Fruit fly (Drosophila melanogaster) whole organism, embryonic: ENCODE results near the gene Hsp60B.
A peak's percentile ranks its signal among the peaks of the same experiment; 100 is the strongest.

ENCODE experiments used
- Atf-2 ChIP-seq: fragments of 200-800 bp; sonication (Bioruptor generic); optimal IDR thresholded peaks from 2 replicates; lab custom pipeline; 2016; ENCODE audit warnings: missing biosample characterization, missing genetic modification characterization
- Atf3 ChIP-seq: fragments of 200-800 bp; sonication (Bioruptor generic); optimal IDR thresholded peaks from 3 replicates; lab custom pipeline; 2016; ENCODE audit warnings: missing biosample characterization, missing genetic modification characterization
- Bgb ChIP-seq: fragments of 200-800 bp; sonication (Bioruptor generic); IDR thresholded peaks from 2 replicates; pipeline ENCODE4 v1.3.6; 2022; ENCODE audit warnings: missing biosample characterization, missing genetic modification characterization; ENCODE audit not compliant: partially characterized antibody
- CG11093 ChIP-seq: fragments of 200-800 bp; sonication (Bioruptor generic); IDR thresholded peaks from 3 replicates; pipeline ENCODE4 v1.3.6; 2022; ENCODE audit warnings: missing biosample characterization, missing genetic modification characterization
- CG11723 ChIP-seq: fragments of 200-800 bp; sonication (Bioruptor generic); optimal IDR thresholded peaks from 2 replicates; lab custom pipeline; 2017; ENCODE audit warnings: missing biosample characterization, mild to moderate bottlenecking, missing genetic modification characterization
- CG12219 ChIP-seq: fragments of 200-800 bp; sonication (Bioruptor generic); optimal IDR thresholded peaks from 3 replicates; lab custom pipeline; 2018; ENCODE audit warnings: missing biosample characterization, mild to moderate bottlenecking, missing genetic modification characterization
- CG12299 ChIP-seq: fragments of 200-800 bp; sonication (Bioruptor generic); optimal IDR thresholded peaks from 2 replicates; lab custom pipeline; 2018; ENCODE audit warnings: missing biosample characterization, mild to moderate bottlenecking, missing genetic modification characterization
- CG12659 ChIP-seq: fragments of 200-800 bp; sonication (Bioruptor generic); optimal IDR thresholded peaks from 3 replicates; lab custom pipeline; 2017; ENCODE audit warnings: mild to moderate bottlenecking, missing biosample characterization, missing genetic modification reagents, missing genetic modification characterization
- CG14965 ChIP-seq: fragments of 200-800 bp; sonication (Bioruptor generic); optimal IDR thresholded peaks from 2 replicates; lab custom pipeline; 2016; ENCODE audit warnings: missing biosample characterization, missing genetic modification characterization, borderline replicate concordance
- CG15269 ChIP-seq: fragments of 200-800 bp; sonication (Bioruptor generic); optimal IDR thresholded peaks from 2 replicates; lab custom pipeline; 2018; ENCODE audit warnings: missing biosample characterization, mild to moderate bottlenecking, missing genetic modification characterization, moderate library complexity
- CG1603 ChIP-seq: fragments of 200-800 bp; sonication (Bioruptor generic); optimal IDR thresholded peaks from 2 replicates; lab custom pipeline; 2019; ENCODE audit warnings: missing biosample characterization, mild to moderate bottlenecking, missing genetic modification characterization, moderate library complexity
- CG17186 ChIP-seq: fragments of 200-800 bp; sonication (Bioruptor generic); optimal IDR thresholded peaks from 3 replicates; lab custom pipeline; 2017; ENCODE audit warnings: missing biosample characterization, missing genetic modification reagents, missing genetic modification characterization
- CG2875 ChIP-seq: fragments of 200-800 bp; sonication (Bioruptor generic); optimal IDR thresholded peaks from 2 replicates; lab custom pipeline; 2017; ENCODE audit warnings: missing biosample characterization, mild to moderate bottlenecking, missing genetic modification characterization, missing genetic modification reagents
- CG31388 ChIP-seq: fragments of 200-800 bp; sonication (Bioruptor generic); optimal IDR thresholded peaks from 2 replicates; lab custom pipeline; 2016; ENCODE audit warnings: missing biosample characterization, missing genetic modification characterization
- CG4360 ChIP-seq: fragments of 200-800 bp; sonication (Bioruptor generic); IDR thresholded peaks from 2 replicates; pipeline ENCODE4 v1.3.6; 2022; ENCODE audit warnings: missing biosample characterization, missing genetic modification characterization
- CG4617 ChIP-seq: fragments of 200-800 bp; sonication (Bioruptor generic); optimal IDR thresholded peaks from 3 replicates; lab custom pipeline; 2016; ENCODE audit warnings: missing biosample characterization, missing genetic modification characterization, borderline replicate concordance
- CG6175 ChIP-seq: fragments of 200-800 bp; sonication (Bioruptor generic); IDR thresholded peaks from 3 replicates; pipeline ENCODE4 v1.3.6; 2022; ENCODE audit warnings: missing biosample characterization, missing genetic modification characterization
- CG7963 ChIP-seq: fragments of 200-800 bp; sonication (Bioruptor generic); IDR thresholded peaks from 3 replicates; pipeline ENCODE4 v1.3.6; 2022; ENCODE audit warnings: missing biosample characterization, missing genetic modification characterization; ENCODE audit not compliant: partially characterized antibody
- CG8290 ChIP-seq, 3 experiments: fragments of 200-800 bp; sonication (Bioruptor generic); optimal IDR thresholded peaks; 2 replicates each; lab custom pipeline; 2016 to 2019; ENCODE audit warnings: missing biosample characterization in 3 of 3, missing genetic modification characterization in 3 of 3, mild to moderate bottlenecking in 2 of 3, moderate library complexity in 1 of 3
- Dp ChIP-seq: fragments of 200-800 bp; sonication (Bioruptor generic); optimal IDR thresholded peaks from 2 replicates; lab custom pipeline; 2018; ENCODE audit warnings: missing biosample characterization, mild to moderate bottlenecking, missing genetic modification characterization, moderate library complexity
- Fer1 ChIP-seq: fragments of 200-800 bp; sonication (Bioruptor generic); optimal IDR thresholded peaks from 2 replicates; lab custom pipeline; 2017; ENCODE audit warnings: missing biosample characterization, mild to moderate bottlenecking, missing genetic modification characterization
- Fer3 ChIP-seq: fragments of 200-800 bp; sonication (Bioruptor generic); optimal IDR thresholded peaks from 2 replicates; lab custom pipeline; 2018; ENCODE audit warnings: missing biosample characterization, mild to moderate bottlenecking, missing genetic modification characterization, moderate library complexity
- Lim3 ChIP-seq: fragments of 200-800 bp; sonication (Bioruptor generic); IDR thresholded peaks from 2 replicates; pipeline ENCODE4 v1.3.6; 2022; ENCODE audit warnings: missing biosample characterization, missing genetic modification characterization
- Lpt ChIP-seq: fragments of >200 bp; optimal IDR thresholded peaks from 2 replicates; lab custom pipeline; 2018; ENCODE audit warnings: missing biosample characterization, missing genetic modification characterization
- MESR4 ChIP-seq: fragments of 200-800 bp; sonication (Bioruptor generic); optimal IDR thresholded peaks from 2 replicates; lab custom pipeline; 2018; ENCODE audit warnings: missing biosample characterization, mild to moderate bottlenecking, missing genetic modification characterization, moderate library complexity
- Mes4 ChIP-seq: fragments of 200-800 bp; sonication (Bioruptor generic); optimal IDR thresholded peaks from 2 replicates; lab custom pipeline; 2016; ENCODE audit warnings: missing biosample characterization, missing genetic modification characterization
- PHDP ChIP-seq: fragments of 200-800 bp; sonication (Bioruptor generic); optimal IDR thresholded peaks from 3 replicates; lab custom pipeline; 2018; ENCODE audit warnings: missing biosample characterization, mild to moderate bottlenecking, missing genetic modification characterization, moderate library complexity
- Rfx ChIP-seq: fragments of 200-800 bp; sonication (Bioruptor generic); IDR thresholded peaks from 2 replicates; pipeline ENCODE4 v1.3.6; 2022; ENCODE audit warnings: missing biosample characterization, missing genetic modification characterization
- ab ChIP-seq: fragments of 200-800 bp; sonication (Bioruptor generic); optimal IDR thresholded peaks from 2 replicates; lab custom pipeline; 2016; ENCODE audit warnings: missing biosample characterization, missing genetic modification characterization
- br ChIP-seq: fragments of >200 bp; optimal IDR thresholded peaks from 2 replicates; lab custom pipeline; 2017
- btn ChIP-seq: fragments of 200-800 bp; sonication (Bioruptor generic); optimal IDR thresholded peaks from 2 replicates; lab custom pipeline; 2016; ENCODE audit warnings: missing biosample characterization, missing genetic modification characterization
- crol ChIP-seq: fragments of 200-800 bp; sonication (Bioruptor generic); IDR thresholded peaks from 2 replicates; pipeline ENCODE4 v1.3.6; 2022; ENCODE audit warnings: missing biosample characterization, missing genetic modification characterization
- disco-r ChIP-seq: fragments of 200-800 bp; sonication (Bioruptor generic); optimal IDR thresholded peaks from 2 replicates; lab custom pipeline; 2016; ENCODE audit warnings: missing biosample characterization, missing genetic modification characterization
- ewg ChIP-seq: fragments of 200-800 bp; sonication (Bioruptor generic); optimal IDR thresholded peaks from 3 replicates; lab custom pipeline; 2017; ENCODE audit warnings: mild to moderate bottlenecking, missing biosample characterization, missing genetic modification reagents, missing genetic modification characterization
- fd3F ChIP-seq: fragments of 200-800 bp; sonication (Bioruptor generic); optimal IDR thresholded peaks from 2 replicates; lab custom pipeline; 2018; ENCODE audit warnings: missing biosample characterization, mild to moderate bottlenecking, missing genetic modification characterization, moderate library complexity
- fu2 ChIP-seq: fragments of 200-800 bp; sonication (Bioruptor generic); optimal IDR thresholded peaks from 2 replicates; lab custom pipeline; 2016; ENCODE audit warnings: missing biosample characterization, missing genetic modification characterization
- gce ChIP-seq: fragments of 200-800 bp; sonication (Bioruptor generic); IDR thresholded peaks from 3 replicates; pipeline ENCODE4 v1.3.6; 2022; ENCODE audit warnings: missing biosample characterization, missing genetic modification characterization
- jigr1 ChIP-seq: fragments of 200-800 bp; sonication (Bioruptor generic); IDR thresholded peaks from 3 replicates; pipeline ENCODE4 v1.3.6; 2022; ENCODE audit warnings: missing biosample characterization, missing genetic modification characterization
- jing ChIP-seq: fragments of 200-800 bp; sonication (Bioruptor generic); optimal IDR thresholded peaks from 2 replicates; lab custom pipeline; 2018; ENCODE audit warnings: missing biosample characterization, mild to moderate bottlenecking, missing genetic modification characterization
- lola ChIP-seq, 3 experiments: fragments of >200 bp in 2 of 3; fragments of 200-800 bp in 1 of 3; sonication (Bioruptor generic) in 1 of 3; optimal IDR thresholded peaks; 2 replicates each; lab custom pipeline; 2017 to 2019; ENCODE audit warnings: missing biosample characterization in 3 of 3, missing genetic modification characterization in 3 of 3, mild to moderate bottlenecking in 1 of 3, moderate library complexity in 1 of 3
- luna ChIP-seq: fragments of 200-800 bp; sonication (Bioruptor generic); optimal IDR thresholded peaks from 2 replicates; lab custom pipeline; 2016; ENCODE audit warnings: missing biosample characterization, missing genetic modification characterization
- pita ChIP-seq: fragments of 200-800 bp; sonication (Bioruptor generic); optimal IDR thresholded peaks from 2 replicates; lab custom pipeline; 2017; ENCODE audit warnings: missing biosample characterization, mild to moderate bottlenecking, missing genetic modification characterization
- pnt ChIP-seq: fragments of 200-800 bp; sonication (Bioruptor generic); optimal IDR thresholded peaks from 3 replicates; lab custom pipeline; 2016; ENCODE audit warnings: missing biosample characterization, missing genetic modification characterization
- pros ChIP-seq: fragments of 200-800 bp; sonication (Bioruptor generic); optimal IDR thresholded peaks from 3 replicates; lab custom pipeline; 2019; ENCODE audit warnings: missing biosample characterization, mild to moderate bottlenecking, missing genetic modification characterization, moderate library complexity
- sc ChIP-seq, 3 experiments: fragments of >200 bp in 2 of 3; fragments of 200-800 bp in 1 of 3; sonication (Bioruptor generic) in 1 of 3; optimal IDR thresholded peaks; 2 replicates in 2 of 3; 3 replicates in 1 of 3; lab custom pipeline; 2017; ENCODE audit warnings: mild to moderate bottlenecking in 1 of 3, missing biosample characterization in 1 of 3, missing genetic modification characterization in 1 of 3, missing genetic modification reagents in 1 of 3
- shn ChIP-seq: fragments of 200-800 bp; sonication (Bioruptor generic); optimal IDR thresholded peaks from 3 replicates; lab custom pipeline; 2016; ENCODE audit warnings: missing biosample characterization, missing genetic modification characterization
- sim ChIP-seq: fragments of 200-800 bp; sonication (Bioruptor generic); IDR thresholded peaks from 2 replicates; pipeline ENCODE4 v1.3.6; 2022; ENCODE audit warnings: missing biosample characterization, missing genetic modification characterization
- so ChIP-seq: fragments of 200-800 bp; sonication (Bioruptor generic); IDR thresholded peaks from 3 replicates; pipeline ENCODE4 v1.3.6; 2022; ENCODE audit warnings: missing biosample characterization, missing genetic modification characterization
- usp ChIP-seq: fragments of >200 bp; optimal IDR thresholded peaks from 2 replicates; lab custom pipeline; 2017; ENCODE audit warnings: missing biosample characterization, missing genetic modification characterization
- wor ChIP-seq: fragments of 200-800 bp; sonication (Bioruptor generic); IDR thresholded peaks from 2 replicates; pipeline ENCODE4 v1.3.6; 2022; ENCODE audit warnings: missing biosample characterization, missing genetic modification characterization

Gene Hsp60B

dm6 chr2L:718280-718871, 9.8 kb upstream of the Hsp60B start (continued):
- TF ChIP-seq CG6175 (GFP tag; lab: Robert Waterston, UW) (no peak), Fer3 (tag; lab: Kevin White, UChicago) (no peak), CG17186 (no peak), wor (GFP tag; lab: Robert Waterston, UW) (no peak), crol (GFP tag; lab: Robert Waterston, UW) (0 out of 2 replicates have a peak, but pooled peaks have one; percentile 18), gce (GFP tag; lab: Robert Waterston, UW) (no peak), sim (GFP tag; lab: Robert Waterston, UW) (no peak), shn (peak; percentile 18), ewg (no peak), CG4360 (GFP tag; lab: Robert Waterston, UW) (no peak), Atf3 (no peak), luna (GFP tag; lab: Kevin White, UChicago) (no peak), CG8290 (GFP tag; optimal IDR thresholded peaks at IDR 0.05; lab: Kevin White, UChicago) (no peak), CG8290 (tag; optimal IDR thresholded peaks at IDR 0.05; lab: Kevin White, UChicago) (no peak), CG4617 (GFP tag; lab: Kevin White, UChicago) (no peak), Lpt (GFP tag; lab: Kevin White, UChicago) (no peak), pros (GFP tag; lab: Kevin White, UChicago) (no peak), Rfx (GFP tag; lab: Robert Waterston, UW) (peak; percentile 76), br (no peak), jigr1 (no peak), CG15269 (peak; percentile 59), CG11723 (GFP tag; lab: Kevin White, UChicago) (no peak), pnt (GFP tag; lab: Kevin White, UChicago) (no peak), CG12659 (GFP tag; lab: Kevin White, UChicago) (no peak), CG11093 (GFP tag; lab: Robert Waterston, UW) (no peak), Dp (GFP tag; lab: Kevin White, UChicago) (no peak), CG7963 (GFP tag; lab: Robert Waterston, UW) (no peak), MESR4 (GFP tag; lab: Kevin White, UChicago) (no peak), disco-r (GFP tag; lab: Kevin White, UChicago) (no peak), Lim3 (GFP tag; lab: Robert Waterston, UW) (no peak), fd3F (GFP tag; lab: Kevin White, UChicago) (no peak), PHDP (no peak), CG31388 (GFP tag; lab: Kevin White, UChicago) (no peak), CG12219 (GFP tag; lab: Kevin White, UChicago) (no peak), so (no peak), jing (GFP tag; lab: Kevin White, UChicago) (no peak), fu2 (peak; percentile 33), CG14965 (GFP tag; lab: Kevin White, UChicago) (no peak), CG2875 (GFP tag; lab: Kevin White, UChicago) (no peak), Bgb (GFP tag; lab: Robert Waterston, UW) (no peak), btn (GFP tag; lab: Kevin White, UChicago) (no peak), Atf-2 (GFP tag; lab: Kevin White, UChicago) (no peak), CG1603 (peak; percentile 51), usp (GFP tag; lab: Kevin White, UChicago) (no peak), Fer1 (GFP tag; lab: Kevin White, UChicago) (no peak), Mes4 (GFP tag; lab: Kevin White, UChicago) (no peak), ab (GFP tag; lab: Kevin White, UChicago) (no peak), CG12299 (no peak), sc (optimal IDR thresholded peaks at IDR 0.05; lab: Kevin White, UChicago) (no peak), sc (GFP tag; optimal IDR thresholded peaks at IDR 0.05; lab: Kevin White, UChicago) (no peak), lola (GFP tag; optimal IDR thresholded peaks at IDR 0.05; lab: Kevin White, UChicago) (no peak), pita (GFP tag; lab: Kevin White, UChicago) (no peak)
